Fruit fly (Drosophila melanogaster): ENCODE data around the gene CG5274.

Gene CG5274

DNA sequence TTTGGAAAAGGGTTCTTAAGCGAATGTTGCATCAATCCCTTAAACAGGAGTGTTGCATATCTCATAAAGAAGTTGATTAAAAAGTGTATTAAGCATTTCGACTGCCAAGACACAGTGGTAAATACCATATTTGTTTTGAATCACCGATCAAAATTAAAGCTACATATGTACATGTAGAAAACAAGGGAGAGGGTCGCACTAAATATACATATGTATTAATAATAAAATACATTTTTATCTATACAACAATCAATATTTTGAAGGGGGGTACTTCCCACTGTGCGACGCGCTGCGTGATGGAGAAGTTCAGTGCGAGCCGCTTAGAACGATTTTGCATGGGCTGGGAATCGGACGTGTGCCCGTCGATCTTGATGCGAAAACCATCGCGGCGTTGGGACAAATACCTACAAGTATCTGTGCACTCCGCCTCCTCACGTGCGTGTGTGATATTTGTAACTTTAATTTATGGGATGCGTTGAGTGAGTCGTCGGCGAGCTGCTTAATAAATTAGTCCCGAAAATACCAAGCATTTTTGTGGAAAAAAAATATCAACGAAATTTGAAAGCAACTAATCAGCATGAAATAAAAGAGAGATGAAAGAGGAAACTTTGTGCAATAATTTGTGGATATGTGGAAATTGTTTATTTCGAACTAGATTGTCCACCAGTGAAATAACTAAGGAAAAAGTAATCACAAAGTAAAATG, 17.5 kb upstream of the CG5274 start (continued):
- peak; percentile 92 for TF ChIP-seq Atf6 (GFP tag; IDR thresholded peaks at IDR 0.05)
- TF ChIP-seq Dek (tag; optimal IDR thresholded peaks at IDR 0.05) = peak; percentile 66
- TF ChIP-seq Nf-YA (GFP tag; IDR thresholded peaks at IDR 0.05) = peak; percentile 89
- peak; percentile 68 for TF ChIP-seq fd64A (GFP tag; optimal IDR thresholded peaks at IDR 0.05)
- no peak for TF ChIP-seq Lpt (GFP tag; optimal IDR thresholded peaks at IDR 0.05)
- peak; percentile 82 for TF ChIP-seq Ssrp (tag; optimal IDR thresholded peaks at IDR 0.05)
- peak; percentile 90 for TF ChIP-seq E2f1 (GFP tag; IDR thresholded peaks at IDR 0.05)
- TF ChIP-seq exex (tag; optimal IDR thresholded peaks at IDR 0.05) = peak; percentile 17
- peak; percentile 57 for TF ChIP-seq CG13123 (GFP tag; optimal IDR thresholded peaks at IDR 0.05)
- peak; percentile 95 for TF ChIP-seq ci (GFP tag; IDR thresholded peaks at IDR 0.05)
- TF ChIP-seq gcm (GFP tag; optimal IDR thresholded peaks at IDR 0.05) = peak; percentile 73
- TF ChIP-seq CG12744 (GFP tag; optimal IDR thresholded peaks at IDR 0.05) = peak; percentile 7
- TF ChIP-seq CG9932 (GFP tag; IDR thresholded peaks at IDR 0.05) = peak; percentile 82
- TF ChIP-seq slou (GFP tag; optimal IDR thresholded peaks at IDR 0.05) = peak; percentile 47
- TF ChIP-seq h (optimal IDR thresholded peaks at IDR 0.05) = no peak
- TF ChIP-seq fu2 (GFP tag; optimal IDR thresholded peaks at IDR 0.05) = no peak
- peak; percentile 20 for TF ChIP-seq CG33557 (GFP tag; optimal IDR thresholded peaks at IDR 0.05)
- TF ChIP-seq ac (GFP tag; optimal IDR thresholded peaks at IDR 0.05) = no peak
- peak; percentile 87 for TF ChIP-seq CG14050 (GFP tag; IDR thresholded peaks at IDR 0.05)
- peak; percentile 90 for TF ChIP-seq CG1603 (tag; optimal IDR thresholded peaks at IDR 0.05)
- TF ChIP-seq btn (GFP tag; optimal IDR thresholded peaks at IDR 0.05) = no peak
- peak; percentile 82 for TF ChIP-seq Gug (GFP tag; IDR thresholded peaks at IDR 0.05)
- peak; percentile 80; the same call in 2 of the 3 replicates for TF ChIP-seq C15 (GFP tag; IDR thresholded peaks at IDR 0.05)
- peak; percentile 65 for TF ChIP-seq CG30431 (GFP tag; optimal IDR thresholded peaks at IDR 0.05)
- TF ChIP-seq Abd-B (GFP tag; optimal IDR thresholded peaks at IDR 0.05) = peak; percentile 71
- peak; percentile 63; the same call in 1 of the 2 replicates for TF ChIP-seq GATAe (GFP tag; conservative IDR thresholded peaks at IDR 0.05)
- TF ChIP-seq zen (tag; optimal IDR thresholded peaks at IDR 0.05) = peak; percentile 79
- peak; percentile 93 for TF ChIP-seq sob (GFP tag; IDR thresholded peaks at IDR 0.05)
- no peak for TF ChIP-seq CG1792 (GFP tag; optimal IDR thresholded peaks at IDR 0.05)
- TF ChIP-seq sug (tag; optimal IDR thresholded peaks at IDR 0.05) = peak; percentile 53
- peak; percentile 88 for TF ChIP-seq B-H1 (GFP tag; IDR thresholded peaks at IDR 0.05)
- no peak for TF ChIP-seq Atf-2 (GFP tag; optimal IDR thresholded peaks at IDR 0.05)
- peak; percentile 83 for TF ChIP-seq az2 (GFP tag; optimal IDR thresholded peaks at IDR 0.05)
- peak; percentile 90 for TF ChIP-seq CG7839 (tag; optimal IDR thresholded peaks at IDR 0.05)
- TF ChIP-seq hkb (optimal IDR thresholded peaks at IDR 0.05) = no peak
- peak; percentile 95 for TF ChIP-seq hkb (GFP tag; IDR thresholded peaks at IDR 0.05)
- no peak for TF ChIP-seq bab2 (GFP tag; optimal IDR thresholded peaks at IDR 0.05)
- peak; percentile 80 for TF ChIP-seq Six4 (GFP tag; optimal IDR thresholded peaks at IDR 0.05)
- TF ChIP-seq Dll (GFP tag; IDR thresholded peaks at IDR 0.05; ENCODE audit: partially characterized antibody) = no peak
- TF ChIP-seq CG18764 (GFP tag; optimal IDR thresholded peaks at IDR 0.05) = peak; percentile 69
- peak; percentile 76 for TF ChIP-seq aop (GFP tag; IDR thresholded peaks at IDR 0.05)
- peak; percentile 73 for TF ChIP-seq NfI (GFP tag; optimal IDR thresholded peaks at IDR 0.05)
- TF ChIP-seq pum (GFP tag; optimal IDR thresholded peaks at IDR 0.05) = no peak
- peak; percentile 85 for TF ChIP-seq CG7556 (GFP tag; optimal IDR thresholded peaks at IDR 0.05)
- no peak for TF ChIP-seq disco-r (GFP tag; optimal IDR thresholded peaks at IDR 0.05)
- TF ChIP-seq mld (GFP tag; IDR thresholded peaks at IDR 0.05; ENCODE audit: partially characterized antibody) = no peak
- no peak for TF ChIP-seq kni (GFP tag; optimal IDR thresholded peaks at IDR 0.05)
- TF ChIP-seq CG2202 (tag; optimal IDR thresholded peaks at IDR 0.05) = peak; percentile 49
- TF ChIP-seq Gsc (GFP tag; IDR thresholded peaks at IDR 0.05) = no peak; the same call in 1 of the 2 replicates
- TF ChIP-seq croc (GFP tag; conservative IDR thresholded peaks at IDR 0.05) = peak; percentile 75
- TF ChIP-seq luna (GFP tag; optimal IDR thresholded peaks at IDR 0.05) = no peak

Measured in whole organism, embryonic.